Worm (Caenorhabditis elegans) whole organism, L4 larva: ENCODE results near the gene F14D7.18.

Experiments used
- ama-1 ChIP-seq: fragments of 150-350 bp; optimal IDR thresholded peaks from 2 replicates; lab custom pipeline; 2014; ENCODE audit warnings: inconsistent platforms, mixed read lengths
- attf-4 ChIP-seq: sonication (generic microtip); optimal IDR thresholded peaks from 3 replicates; lab custom pipeline; 2017; ENCODE audit warnings: missing biosample characterization, missing genetic modification characterization
- lsy-2 ChIP-seq, 2 experiments: fragments of 150-350 bp in 1 of 2; sonication (generic microtip) in 1 of 2; optimal IDR thresholded peaks; 2 replicates each; lab custom pipeline; 2014 to 2017; ENCODE audit warnings: missing biosample characterization in 2 of 2, missing genetic modification characterization in 2 of 2
- nhr-237 ChIP-seq: sonication (generic microtip); optimal IDR thresholded peaks from 2 replicates; lab custom pipeline; 2017; ENCODE audit warnings: missing biosample characterization, missing genetic modification characterization
- snpc-4 ChIP-seq: fragments of 150-350 bp; optimal IDR thresholded peaks from 2 replicates; lab custom pipeline; 2014; ENCODE audit warnings: missing biosample characterization, missing genetic modification characterization
- ztf-11 ChIP-seq: fragments of 150-350 bp; optimal IDR thresholded peaks from 2 replicates; lab custom pipeline; 2014; ENCODE audit warnings: missing biosample characterization, missing genetic modification characterization

- TF ChIP-seq ama-1 (lab: Kevin White, UChicago) (no peak), snpc-4 (no peak), ztf-11 (no peak), nhr-237 (tag; lab: Kevin White, UChicago) (no peak), attf-4 (no peak), lsy-2 (tag; optimal IDR thresholded peaks at IDR 0.05; lab: Kevin White, UChicago) (no peak)
These were observed 33.7 kb downstream of the F14D7.18 start, which contains the start of gene sre-8 for ce11 chrV:14256813-14257212.
